Fruit fly (Drosophila melanogaster) whole organism, embryonic: Measurements from ENCODE around the gene CG4880.

Experiments used
- Bgb ChIP-seq: fragments of 200-800 bp; sonication (Bioruptor generic); IDR thresholded peaks from 2 replicates; pipeline ENCODE4 v1.3.6; 2022; ENCODE audit warnings: missing biosample characterization, missing genetic modification characterization; ENCODE audit not compliant: partially characterized antibody
- CG10543 ChIP-seq: fragments of 200-800 bp; sonication (Bioruptor generic); optimal IDR thresholded peaks from 3 replicates; lab custom pipeline; 2017; ENCODE audit warnings: missing biosample characterization, mild to moderate bottlenecking, missing genetic modification characterization, moderate library complexity
- CG10959 ChIP-seq: fragments of 200-800 bp; sonication (Bioruptor generic); IDR thresholded peaks from 2 replicates; pipeline ENCODE4 v1.3.6; 2022; ENCODE audit warnings: missing biosample characterization, missing genetic modification characterization
- CG12769 ChIP-seq: fragments of 200-800 bp; sonication (Bioruptor generic); optimal IDR thresholded peaks from 2 replicates; lab custom pipeline; 2019; ENCODE audit warnings: missing biosample characterization, mild to moderate bottlenecking, missing genetic modification characterization, moderate library complexity
- CG13894 ChIP-seq: fragments of 200-800 bp; sonication (Bioruptor generic); optimal IDR thresholded peaks from 3 replicates; lab custom pipeline; 2018; ENCODE audit warnings: missing biosample characterization, mild to moderate bottlenecking, missing genetic modification characterization, moderate library complexity
- CG14014 ChIP-seq: fragments of 200-800 bp; sonication (Bioruptor generic); IDR thresholded peaks from 2 replicates; pipeline ENCODE4 v1.3.6; 2022; ENCODE audit warnings: missing biosample characterization, missing genetic modification characterization
- CG1647 ChIP-seq: fragments of 200-800 bp; sonication (Bioruptor generic); optimal IDR thresholded peaks from 3 replicates; lab custom pipeline; 2016; ENCODE audit warnings: missing biosample characterization, missing genetic modification characterization
- CG17361 ChIP-seq: fragments of 200-800 bp; sonication (Bioruptor generic); IDR thresholded peaks from 3 replicates; pipeline ENCODE4 v1.3.6; 2022; ENCODE audit warnings: missing biosample characterization, missing genetic modification characterization
- CG18764 ChIP-seq: fragments of 200-800 bp; sonication (Bioruptor generic); optimal IDR thresholded peaks from 3 replicates; lab custom pipeline; 2016; ENCODE audit warnings: missing biosample characterization, missing genetic modification characterization
- CG2116 ChIP-seq: fragments of 200-800 bp; sonication (Bioruptor generic); optimal IDR thresholded peaks from 3 replicates; lab custom pipeline; 2018; ENCODE audit warnings: missing biosample characterization, mild to moderate bottlenecking, missing genetic modification characterization
- CG2199 ChIP-seq: fragments of 200-800 bp; sonication (Bioruptor generic); IDR thresholded peaks from 3 replicates; pipeline ENCODE4 v1.3.6; 2022; ENCODE audit warnings: missing biosample characterization, missing genetic modification characterization
- CG31388 ChIP-seq: fragments of 200-800 bp; sonication (Bioruptor generic); optimal IDR thresholded peaks from 2 replicates; lab custom pipeline; 2016; ENCODE audit warnings: missing biosample characterization, missing genetic modification characterization
- CG33557 ChIP-seq: fragments of 200-800 bp; sonication (Bioruptor generic); optimal IDR thresholded peaks from 2 replicates; lab custom pipeline; 2019; ENCODE audit warnings: missing biosample characterization, mild to moderate bottlenecking, missing genetic modification characterization, moderate library complexity
- CG3407 ChIP-seq: fragments of 200-800 bp; sonication (Bioruptor generic); optimal IDR thresholded peaks from 2 replicates; lab custom pipeline; 2018; ENCODE audit warnings: missing biosample characterization, mild to moderate bottlenecking, missing genetic modification characterization
- CG3847 ChIP-seq: fragments of 200-800 bp; sonication (Bioruptor generic); IDR thresholded peaks from 2 replicates; pipeline ENCODE4 v1.3.6; 2022; ENCODE audit warnings: missing biosample characterization, missing genetic modification characterization
- CG4404 ChIP-seq: fragments of 200-800 bp; sonication (Bioruptor generic); IDR thresholded peaks from 2 replicates; pipeline ENCODE4 v1.3.6; 2022; ENCODE audit warnings: missing biosample characterization, missing genetic modification characterization
- CG6254 ChIP-seq: fragments of 200-800 bp; sonication (Bioruptor generic); optimal IDR thresholded peaks from 3 replicates; lab custom pipeline; 2017; ENCODE audit warnings: mild to moderate bottlenecking, missing biosample characterization, missing genetic modification reagents, missing genetic modification characterization
- CG6791 ChIP-seq: fragments of 200-800 bp; sonication (Bioruptor generic); IDR thresholded peaks from 3 replicates; pipeline ENCODE4 v1.3.6; 2022; ENCODE audit warnings: missing biosample characterization, missing genetic modification characterization; ENCODE audit not compliant: partially characterized antibody
- CG8478 ChIP-seq: fragments of >200 bp; optimal IDR thresholded peaks from 2 replicates; lab custom pipeline; 2018
- CkIIα-i1 ChIP-seq: fragments of 200-800 bp; sonication (Bioruptor generic); IDR thresholded peaks from 2 replicates; pipeline ENCODE4 v1.3.6; 2022; ENCODE audit warnings: missing biosample characterization, missing genetic modification characterization
- Dbx ChIP-seq: fragments of 200-800 bp; sonication (Bioruptor generic); IDR thresholded peaks from 3 replicates; pipeline ENCODE4 v1.3.6; 2022; ENCODE audit warnings: missing biosample characterization, missing genetic modification characterization
- Deaf1 ChIP-seq: fragments of 200-800 bp; optimal IDR thresholded peaks from 3 replicates; lab custom pipeline; 2019; ENCODE audit warnings: missing biosample characterization, mild to moderate bottlenecking, missing genetic modification characterization, moderate library complexity
- Dek ChIP-seq: fragments of 200-800 bp; sonication (Bioruptor generic); optimal IDR thresholded peaks from 3 replicates; lab custom pipeline; 2019; ENCODE audit warnings: missing biosample characterization, mild to moderate bottlenecking, missing genetic modification characterization, moderate library complexity
- Doc2 ChIP-seq: fragments of 200-800 bp; sonication (Bioruptor generic); IDR thresholded peaks from 2 replicates; pipeline ENCODE4 v1.3.6; 2022; ENCODE audit warnings: missing biosample characterization, missing genetic modification characterization
- Hand ChIP-seq: fragments of 200-800 bp; sonication (Bioruptor generic); optimal IDR thresholded peaks from 2 replicates; lab custom pipeline; 2017; ENCODE audit warnings: mild to moderate bottlenecking, missing biosample characterization, missing genetic modification reagents, missing genetic modification characterization
- HmgZ ChIP-seq: fragments of 200-800 bp; sonication (Bioruptor generic); optimal IDR thresholded peaks from 2 replicates; lab custom pipeline; 2018; ENCODE audit warnings: missing biosample characterization, mild to moderate bottlenecking, missing genetic modification characterization
- Hmr ChIP-seq: fragments of 200-800 bp; sonication (Bioruptor generic); optimal IDR thresholded peaks from 3 replicates; lab custom pipeline; 2017; ENCODE audit warnings: mild to moderate bottlenecking, missing biosample characterization, missing genetic modification reagents, missing genetic modification characterization
- Hr3 ChIP-seq: fragments of 200-800 bp; sonication (Bioruptor generic); optimal IDR thresholded peaks from 3 replicates; lab custom pipeline; 2016; ENCODE audit warnings: missing biosample characterization, missing genetic modification characterization
- MBD-R2 ChIP-seq: fragments of 200-800 bp; sonication (Bioruptor generic); IDR thresholded peaks from 2 replicates; pipeline ENCODE4 v1.3.6; 2022; ENCODE audit warnings: missing biosample characterization, missing genetic modification characterization
- Med ChIP-seq: fragments of 200-800 bp; sonication (Bioruptor generic); peaks from one replicate; lab custom pipeline; 2016; ENCODE audit warnings: missing biosample characterization, missing genetic modification characterization, mild to moderate bottlenecking, inconsistent platforms, moderate library complexity
- NC2α ChIP-seq: fragments of 200-800 bp; sonication (Bioruptor generic); optimal IDR thresholded peaks from 2 replicates; lab custom pipeline; 2016; ENCODE audit warnings: missing biosample characterization, missing genetic modification characterization
- Optix ChIP-seq: fragments of 200-800 bp; sonication (Bioruptor generic); IDR thresholded peaks from 3 replicates; pipeline ENCODE4 v1.3.6; 2022; ENCODE audit warnings: missing biosample characterization, missing genetic modification characterization
- chinmo ChIP-seq: fragments of 200-800 bp; sonication (Bioruptor generic); IDR thresholded peaks from 4 replicates; pipeline ENCODE4 v1.3.6; 2022; ENCODE audit warnings: missing biosample characterization, missing genetic modification characterization; ENCODE audit not compliant: partially characterized antibody
- ci ChIP-seq: fragments of 200-800 bp; sonication (Bioruptor generic); IDR thresholded peaks from 3 replicates; pipeline ENCODE4 v1.3.6; 2022; ENCODE audit warnings: missing biosample characterization, missing genetic modification characterization
- crol ChIP-seq: fragments of 200-800 bp; sonication (Bioruptor generic); IDR thresholded peaks from 2 replicates; pipeline ENCODE4 v1.3.6; 2022; ENCODE audit warnings: missing biosample characterization, missing genetic modification characterization
- fd64A ChIP-seq: fragments of 200-800 bp; sonication (Bioruptor generic); optimal IDR thresholded peaks from 3 replicates; lab custom pipeline; 2018; ENCODE audit warnings: missing biosample characterization, mild to moderate bottlenecking, missing genetic modification characterization
- fd96Cb ChIP-seq: fragments of 200-800 bp; sonication (Bioruptor generic); optimal IDR thresholded peaks from 2 replicates; lab custom pipeline; 2018; ENCODE audit warnings: missing biosample characterization, mild to moderate bottlenecking, missing genetic modification characterization, moderate library complexity
- gem ChIP-seq: fragments of 200-800 bp; sonication (Bioruptor generic); optimal IDR thresholded peaks from 2 replicates; lab custom pipeline; 2019; ENCODE audit warnings: missing biosample characterization, mild to moderate bottlenecking, missing genetic modification characterization, moderate library complexity
- her ChIP-seq: fragments of 200-800 bp; sonication (Bioruptor generic); optimal IDR thresholded peaks from 2 replicates; lab custom pipeline; 2016; ENCODE audit warnings: missing biosample characterization, missing genetic modification characterization
- insv ChIP-seq, 2 experiments: fragments of 200-800 bp; sonication (Bioruptor generic); optimal IDR thresholded peaks; 3 replicates each; lab custom pipeline; 2016 to 2018; ENCODE audit warnings: missing biosample characterization in 2 of 2, missing genetic modification characterization in 2 of 2
- kay ChIP-seq: fragments of 200-800 bp; sonication (Bioruptor generic); optimal IDR thresholded peaks from 2 replicates; lab custom pipeline; 2016; ENCODE audit warnings: missing biosample characterization, missing genetic modification characterization
- onecut ChIP-seq: fragments of 200-800 bp; sonication (Bioruptor generic); IDR thresholded peaks from 2 replicates; pipeline ENCODE4 v1.3.6; 2022; ENCODE audit warnings: missing biosample characterization, missing genetic modification characterization
- sens ChIP-seq: fragments of 200-800 bp; sonication (Bioruptor generic); peaks from one replicate; lab custom pipeline; 2016; ENCODE audit warnings: missing biosample characterization, missing genetic modification characterization
- slbo ChIP-seq: fragments of 200-800 bp; sonication (Bioruptor generic); IDR thresholded peaks from 2 replicates; pipeline ENCODE4 v1.3.6; 2022; ENCODE audit warnings: missing biosample characterization, missing genetic modification characterization
- tll ChIP-seq, 2 experiments: fragments of 200-800 bp in 1 of 2; fragments of >200 bp in 1 of 2; sonication (Bioruptor generic) in 1 of 2; optimal IDR thresholded peaks; 2 replicates each; lab custom pipeline; 2017 to 2019; ENCODE audit warnings: missing biosample characterization in 2 of 2, missing genetic modification characterization in 2 of 2, mild to moderate bottlenecking in 1 of 2, moderate library complexity in 1 of 2
- toy ChIP-seq: fragments of 200-800 bp; sonication (Bioruptor generic); IDR thresholded peaks from 2 replicates; pipeline ENCODE4 v1.3.6; 2022; ENCODE audit warnings: missing biosample characterization, missing genetic modification characterization
- usp ChIP-seq: fragments of >200 bp; optimal IDR thresholded peaks from 2 replicates; lab custom pipeline; 2017; ENCODE audit warnings: missing biosample characterization, missing genetic modification characterization
- wdn ChIP-seq: fragments of 200-800 bp; sonication (Bioruptor generic); IDR thresholded peaks from 2 replicates; pipeline ENCODE4 v1.3.6; 2022; ENCODE audit warnings: missing biosample characterization, missing genetic modification characterization

Gene CG4880

DNA sequence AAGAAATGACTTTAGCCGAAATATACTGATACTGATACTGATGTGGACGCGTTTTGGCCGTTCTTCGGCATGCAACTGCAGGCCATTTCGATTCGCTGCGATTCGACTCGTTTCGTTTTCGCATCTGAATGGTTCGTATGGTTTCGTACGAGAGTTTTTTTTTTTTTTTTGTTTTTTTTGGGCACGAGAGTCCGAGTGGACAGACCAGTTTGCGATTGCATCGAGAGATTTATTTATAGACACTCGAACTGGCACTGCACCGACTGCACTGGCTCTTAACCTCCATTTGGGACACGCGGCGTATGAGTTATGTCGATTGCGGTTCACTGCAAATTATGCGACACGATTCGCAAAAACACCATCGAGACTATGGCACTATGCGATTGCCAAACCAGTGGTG, 19.4 kb downstream of the CG4880 start (continued):
- no peak for TF ChIP-seq CG1647 (GFP tag; lab: Kevin White, UChicago)

DNA sequence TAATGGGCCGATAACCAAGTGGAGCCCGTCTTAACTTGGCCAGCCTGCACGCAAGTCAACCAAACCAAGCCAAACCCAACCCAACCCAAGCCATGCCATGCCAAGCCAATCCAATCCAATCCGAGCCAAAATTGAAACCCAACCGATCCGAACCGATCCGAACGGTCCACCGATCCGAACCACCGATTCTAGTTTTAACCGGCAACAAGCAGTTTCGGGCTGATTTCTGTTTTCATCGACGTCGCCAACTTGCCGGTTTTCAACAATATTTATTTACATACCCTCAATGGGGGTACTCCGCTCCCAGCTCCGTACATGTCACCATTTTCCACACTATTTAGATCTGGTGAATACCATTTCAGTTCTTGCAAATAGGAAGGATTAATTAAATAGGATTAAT, 20.4 kb downstream of the CG4880 start:
- TF ChIP-seq Hr3 (GFP tag; lab: Kevin White, UChicago) (no peak), Optix (no peak), chinmo (GFP tag; lab: Robert Waterston, UW) (peak; percentile 44; the same call in 1 of the 4 replicates), Med (peak; percentile 23), CG18764 (no peak), toy (no peak), fd96Cb (no peak), usp (GFP tag; lab: Kevin White, UChicago) (no peak), CG13894 (tag; lab: Kevin White, UChicago) (peak; percentile 97), CkIIα-i1 (no peak), slbo (GFP tag; lab: Robert Waterston, UW) (no peak), Deaf1 (tag; lab: Kevin White, UChicago) (peak; percentile 75), kay (GFP tag; lab: Kevin White, UChicago) (no peak), CG3847 (GFP tag; lab: Robert Waterston, UW) (no peak), gem (tag; lab: Kevin White, UChicago) (peak; percentile 86), CG12769 (tag; lab: Kevin White, UChicago) (peak; percentile 34), CG4404 (GFP tag; lab: Robert Waterston, UW) (no peak), HmgZ (tag; lab: Kevin White, UChicago) (no peak), tll (GFP tag; optimal IDR thresholded peaks at IDR 0.05; lab: Kevin White, UChicago) (no peak), MBD-R2 (GFP tag; lab: Robert Waterston, UW) (no peak), CG2199 (GFP tag; lab: Robert Waterston, UW) (peak; percentile 66; the same call in 1 of the 3 replicates), Dbx (0 out of 3 replicates have a peak, but pooled peaks have one; percentile 18), Bgb (GFP tag; lab: Robert Waterston, UW) (no peak), wdn (GFP tag; lab: Robert Waterston, UW) (no peak), Dek (tag; lab: Kevin White, UChicago) (no peak), CG10959 (no peak), CG6791 (GFP tag; lab: Robert Waterston, UW) (no peak)
- TF ChIP-seq, all 482 proteins: peak for 8

- peak; percentile 96 for TF ChIP-seq CG13894 (tag; lab: Kevin White, UChicago)
- TF ChIP-seq CG6254 (GFP tag; lab: Kevin White, UChicago), result no peak
Measured at dm6 chrX:16907675-16908074, 21.1 kb downstream of the CG4880 start.

DNA sequence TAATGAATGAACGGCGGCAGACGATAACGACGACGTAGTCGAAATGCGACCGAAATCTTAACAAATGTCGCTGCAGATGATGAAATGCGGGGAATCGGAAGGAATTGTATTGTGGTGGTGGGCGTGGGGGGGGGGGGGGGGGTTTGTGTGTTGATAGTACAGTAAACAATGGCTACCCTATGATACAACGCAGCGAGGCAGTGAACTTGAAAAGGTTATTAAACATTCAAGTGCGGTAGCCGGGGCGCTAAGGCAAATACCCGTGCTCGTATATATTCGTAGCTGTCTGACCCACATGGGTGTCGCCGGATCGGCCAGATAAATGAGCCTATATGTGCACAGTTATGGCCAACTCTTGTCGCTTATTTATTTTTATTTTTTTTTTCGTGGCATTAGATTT, 22.7 kb downstream of the CG4880 start:
- no peak for TF ChIP-seq fd64A (GFP tag; lab: Kevin White, UChicago)
- TF ChIP-seq CG10543 (GFP tag; lab: Kevin White, UChicago), result peak; percentile 15
- no peak for TF ChIP-seq CG3407 (GFP tag; lab: Kevin White, UChicago)
- peak; percentile 23; the same call in 1 of the 2 replicates for TF ChIP-seq crol
- peak; percentile 51 for TF ChIP-seq Med
- TF ChIP-seq onecut (GFP tag; lab: Robert Waterston, UW), result peak; percentile 13; the same call in 1 of the 2 replicates
- no peak for TF ChIP-seq CG8478 (lab: Kevin White, UChicago)
- peak; percentile 14; the same call in 1 of the 2 replicates for TF ChIP-seq CG14014 (GFP tag; lab: Robert Waterston, UW)
- no peak for TF ChIP-seq CG2116 (GFP tag; lab: Kevin White, UChicago)
- TF ChIP-seq CG31388 (GFP tag; lab: Kevin White, UChicago), result no peak
- TF ChIP-seq Hmr (GFP tag; lab: Kevin White, UChicago), result peak; percentile 22
- TF ChIP-seq insv (GFP tag; optimal IDR thresholded peaks at IDR 0.05; lab: Kevin White, UChicago), result no peak
- TF ChIP-seq CkIIα-i1, result no peak
- no peak for TF ChIP-seq NC2α (GFP tag; lab: Kevin White, UChicago)
- no peak for TF ChIP-seq her
- TF ChIP-seq sens (GFP tag; lab: Kevin White, UChicago), result peak; percentile 19
- TF ChIP-seq CG17361 (GFP tag; lab: Robert Waterston, UW), result 0 out of 3 replicates have a peak, but pooled peaks have one; percentile 11
- TF ChIP-seq Doc2 (GFP tag; lab: Robert Waterston, UW), result no peak
- TF ChIP-seq ci (GFP tag; lab: Robert Waterston, UW), result 0 out of 3 replicates have a peak, but pooled peaks have one; percentile 19
- no peak for TF ChIP-seq CG33557 (GFP tag; lab: Kevin White, UChicago)
- TF ChIP-seq Hand (GFP tag; lab: Kevin White, UChicago), result no peak
